Worm (Caenorhabditis elegans): ENCODE results near the gene srh-279.

DNA sequence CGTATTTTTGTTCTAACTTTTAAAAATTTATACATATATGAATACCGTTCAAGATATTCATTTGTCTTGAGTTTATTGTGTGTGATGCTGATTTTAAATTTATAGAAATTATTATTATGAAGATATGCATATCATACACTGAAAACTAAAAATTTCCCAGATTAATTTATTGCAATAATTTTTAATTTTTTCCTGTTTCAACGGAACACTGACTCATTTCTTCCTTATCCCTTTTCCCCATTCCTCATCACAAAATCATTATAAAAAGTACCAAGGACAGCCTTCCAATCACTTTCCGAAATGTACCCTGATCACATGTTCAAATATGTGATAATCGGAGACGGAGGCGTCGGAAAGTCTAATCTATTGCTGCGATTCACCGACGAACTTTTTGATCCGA is 2.4 kb downstream of the srh-279 start, which contains the start of gene rabr-4:
- TF ChIP-seq scrt-1 (GFP tag; IDR thresholded peaks at IDR 0.05) (no peak), ets-7 (tag; optimal IDR thresholded peaks at IDR 0.05) (no peak), hmbx-1 (tag; optimal IDR thresholded peaks at IDR 0.05) (no peak), ceh-36 (tag; optimal IDR thresholded peaks at IDR 0.05) (no peak), F13C5.2 (tag; optimal IDR thresholded peaks at IDR 0.05) (no peak), ama-1 (optimal IDR thresholded peaks at IDR 0.05) (no peak), sea-1 (GFP tag; conservative IDR thresholded peaks at IDR 0.05) (no peak), tbx-37 (GFP tag; conservative IDR thresholded peaks at IDR 0.05) (no peak), aly-1 (tag; optimal IDR thresholded peaks at IDR 0.05) (no peak), hnd-1 (tag; optimal IDR thresholded peaks at IDR 0.05) (no peak)

Measured in whole organism, early embryonic.